Fruit fly (Drosophila melanogaster) whole organism, wandering third instar larva: Measurements from ENCODE around the gene caps.

Experiments
- Abd-B ChIP-seq: fragments of >200 bp; optimal IDR thresholded peaks from 2 replicates; lab custom pipeline; 2017; ENCODE audit warnings: missing biosample characterization, missing genetic modification characterization
- CG32264 ChIP-seq: fragments of 200-800 bp; sonication (Bioruptor generic); optimal IDR thresholded peaks from 2 replicates; lab custom pipeline; 2016; ENCODE audit warnings: missing biosample characterization, missing genetic modification characterization
- CrebA ChIP-seq: fragments of 200-800 bp; sonication (Bioruptor generic); optimal IDR thresholded peaks from 2 replicates; lab custom pipeline; 2016; ENCODE audit warnings: missing biosample characterization, mild to moderate bottlenecking, missing genetic modification characterization, borderline replicate concordance
- Dfd ChIP-seq: fragments of >200 bp; optimal IDR thresholded peaks from 2 replicates; lab custom pipeline; 2017; ENCODE audit warnings: missing biosample characterization, missing genetic modification characterization
- Dif ChIP-seq: fragments of 200-275, 200-300 bp; sonication (Bioruptor generic); optimal IDR thresholded peaks from 2 replicates; lab custom pipeline; 2018; ENCODE audit warnings: missing biosample characterization, missing genetic modification characterization; ENCODE audit not compliant: partially characterized antibody
- GATAd ChIP-seq: sonication (Bioruptor generic); optimal IDR thresholded peaks from 2 replicates; lab custom pipeline; 2016; ENCODE audit warnings: missing biosample characterization, missing genetic modification characterization
- Hnf4 ChIP-seq: fragments of 200-800 bp; sonication (Bioruptor generic); optimal IDR thresholded peaks from 2 replicates; lab custom pipeline; 2016; ENCODE audit warnings: missing biosample characterization, mild to moderate bottlenecking, missing genetic modification characterization
- Jra ChIP-seq: sonication (Bioruptor generic); optimal IDR thresholded peaks from 2 replicates; lab custom pipeline; 2016; ENCODE audit warnings: missing biosample characterization, missing genetic modification characterization
- Myc ChIP-seq: fragments of >200 bp; optimal IDR thresholded peaks from 2 replicates; lab custom pipeline; 2017
- OdsH ChIP-seq: fragments of 200-800 bp; sonication (Bioruptor generic); optimal IDR thresholded peaks from 2 replicates; lab custom pipeline; 2016; ENCODE audit warnings: missing biosample characterization, mild to moderate bottlenecking, missing genetic modification characterization
- Rel ChIP-seq, 2 experiments: fragments of 200-800 bp; sonication (Bioruptor generic) in 1 of 2; optimal IDR thresholded peaks; 2 replicates in 1 of 2; 3 replicates in 1 of 2; lab custom pipeline; 2016 to 2019; ENCODE audit warnings: mild to moderate bottlenecking in 2 of 2, missing biosample characterization in 2 of 2, missing genetic modification characterization in 2 of 2, moderate library complexity in 1 of 2
- Sp1 ChIP-seq: fragments of 200-800 bp; sonication (Bioruptor generic); optimal IDR thresholded peaks from 3 replicates; lab custom pipeline; 2019; ENCODE audit warnings: missing biosample characterization, mild to moderate bottlenecking, missing genetic modification characterization, moderate library complexity
- Vsx2 ChIP-seq: fragments of 200-300, 225-300 bp; sonication (Bioruptor generic); optimal IDR thresholded peaks from 2 replicates; lab custom pipeline; 2018; ENCODE audit warnings: missing biosample characterization, missing genetic modification characterization; ENCODE audit not compliant: partially characterized antibody
- br ChIP-seq: fragments of 200-800 bp; sonication (Bioruptor generic); optimal IDR thresholded peaks from 2 replicates; lab custom pipeline; 2016; ENCODE audit warnings: missing biosample characterization, missing genetic modification characterization
- dmrt93B ChIP-seq: fragments of 200-800 bp; sonication (Bioruptor generic); optimal IDR thresholded peaks from 2 replicates; lab custom pipeline; 2018; ENCODE audit warnings: missing biosample characterization, mild to moderate bottlenecking, missing genetic modification characterization
- ey ChIP-seq: fragments of 200-800 bp; sonication (Bioruptor generic); optimal IDR thresholded peaks from 2 replicates; lab custom pipeline; 2016; ENCODE audit warnings: missing biosample characterization, missing genetic modification characterization
- fru ChIP-seq: fragments of 200-800 bp; sonication (Bioruptor generic); optimal IDR thresholded peaks from 3 replicates; lab custom pipeline; 2016; ENCODE audit warnings: missing biosample characterization, mild to moderate bottlenecking, missing genetic modification characterization
- h ChIP-seq: fragments of 200-800 bp; sonication (Bioruptor generic); optimal IDR thresholded peaks from 3 replicates; lab custom pipeline; 2016; ENCODE audit warnings: missing biosample characterization, mild to moderate bottlenecking, missing genetic modification characterization
- jim ChIP-seq: fragments of 175-275, 200-325 bp; sonication (Bioruptor generic); optimal IDR thresholded peaks from 2 replicates; lab custom pipeline; 2016; ENCODE audit warnings: missing biosample characterization, mild to moderate bottlenecking, missing genetic modification characterization
- lola ChIP-seq: fragments of >200 bp; optimal IDR thresholded peaks from 2 replicates; lab custom pipeline; 2017; ENCODE audit warnings: missing biosample characterization, missing genetic modification characterization
- psq ChIP-seq: fragments of 200-800 bp; sonication (Bioruptor generic); optimal IDR thresholded peaks from 3 replicates; lab custom pipeline; 2017; ENCODE audit warnings: missing biosample characterization, mild to moderate bottlenecking, missing genetic modification characterization, moderate library complexity
- rgr ChIP-seq: fragments of 200-800 bp; sonication (Bioruptor generic); optimal IDR thresholded peaks from 3 replicates; lab custom pipeline; 2016; ENCODE audit warnings: missing biosample characterization, mild to moderate bottlenecking, missing genetic modification characterization
- sage ChIP-seq: fragments of 200-800 bp; sonication (Bioruptor generic); optimal IDR thresholded peaks from 2 replicates; lab custom pipeline; 2016; ENCODE audit warnings: missing biosample characterization, mild to moderate bottlenecking, missing genetic modification characterization
- sv ChIP-seq: fragments of 200-800 bp; sonication (Bioruptor generic); optimal IDR thresholded peaks from 3 replicates; lab custom pipeline; 2016; ENCODE audit warnings: missing biosample characterization, missing genetic modification characterization
- tai ChIP-seq: sonication (Bioruptor generic); optimal IDR thresholded peaks from 2 replicates; lab custom pipeline; 2016; ENCODE audit warnings: missing biosample characterization, missing genetic modification characterization
- usp ChIP-seq: fragments of >200 bp; optimal IDR thresholded peaks from 2 replicates; lab custom pipeline; 2017; ENCODE audit warnings: missing biosample characterization, missing genetic modification characterization
- woc ChIP-seq: sonication (Bioruptor generic); optimal IDR thresholded peaks from 2 replicates; lab custom pipeline; 2016; ENCODE audit warnings: missing biosample characterization, mild to moderate bottlenecking, missing genetic modification characterization

caps gene

DNA sequence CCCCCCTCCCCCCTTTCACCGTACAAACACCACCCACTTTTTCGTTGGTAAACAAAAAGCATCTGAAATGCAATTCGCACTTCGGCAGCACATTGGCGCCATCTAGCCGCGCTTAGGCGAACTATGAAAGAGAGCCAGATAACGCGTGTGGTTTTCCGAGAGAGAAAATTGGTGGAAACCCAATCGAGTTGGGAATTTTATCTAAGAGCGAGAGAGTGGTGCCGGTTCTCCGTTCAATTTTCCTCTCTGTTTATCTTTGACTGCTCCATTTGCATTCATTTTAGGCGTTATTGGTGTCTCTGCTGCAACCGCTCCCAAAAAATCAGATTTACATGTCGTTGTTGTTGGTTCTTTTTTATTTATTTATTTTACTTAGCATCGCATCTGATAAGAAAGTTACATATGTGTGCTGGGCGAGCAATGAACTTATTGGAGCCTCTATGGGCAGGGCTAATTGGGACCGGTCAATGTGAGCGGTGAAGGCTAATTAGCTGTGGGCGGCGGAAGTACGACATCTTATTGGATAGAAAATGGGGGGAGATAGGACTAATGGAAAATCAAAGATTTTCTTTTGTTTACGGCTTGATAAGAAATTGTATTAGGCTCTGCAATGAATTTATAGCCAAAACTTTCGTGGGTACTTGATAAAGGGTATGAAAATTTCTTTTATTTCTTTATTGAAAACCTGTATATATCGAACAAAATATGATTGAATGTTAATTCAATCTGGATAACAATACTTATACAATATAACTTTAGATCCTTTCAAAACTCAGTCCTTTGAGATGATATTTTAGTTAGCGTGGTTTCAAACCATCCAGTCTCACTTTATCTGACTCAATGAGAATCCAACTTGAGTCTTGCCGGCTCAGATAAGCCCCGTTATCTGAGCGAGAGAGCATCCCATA is 644 bp upstream of the caps start:
- TF ChIP-seq sv (GFP tag; lab: Kevin White, UChicago) (no peak), Dfd (GFP tag; lab: Kevin White, UChicago) (no peak), Sp1 (no peak), woc (no peak), jim (GFP tag; lab: Kevin White, UChicago) (no peak), Jra (GFP tag; lab: Kevin White, UChicago) (no peak), psq (GFP tag; lab: Kevin White, UChicago) (no peak), CG32264 (GFP tag; lab: Kevin White, UChicago) (no peak), GATAd (GFP tag; lab: Kevin White, UChicago) (no peak), h (GFP tag; lab: Kevin White, UChicago) (no peak)

- no peak for TF ChIP-seq OdsH (GFP tag; lab: Kevin White, UChicago)
- no peak for TF ChIP-seq fru (GFP tag; lab: Kevin White, UChicago)
- no peak for TF ChIP-seq Dfd (GFP tag; lab: Kevin White, UChicago)
- no peak for TF ChIP-seq Vsx2 (GFP tag; lab: Kevin White, UChicago)
- TF ChIP-seq tai (GFP tag; lab: Kevin White, UChicago), result no peak
- no peak for TF ChIP-seq ey (GFP tag; lab: Kevin White, UChicago)
- no peak for TF ChIP-seq psq (GFP tag; lab: Kevin White, UChicago)
- no peak for TF ChIP-seq usp (GFP tag; lab: Kevin White, UChicago)
- no peak for TF ChIP-seq Jra (GFP tag; lab: Kevin White, UChicago)
- TF ChIP-seq dmrt93B (GFP tag; lab: Kevin White, UChicago), result no peak
- TF ChIP-seq br, result no peak
- no peak for TF ChIP-seq CrebA (GFP tag; lab: Kevin White, UChicago)
Observed at dm6 chr3L:13231189-13231588, 2.7 kb downstream of the caps start.

- no peak for TF ChIP-seq psq (GFP tag; lab: Kevin White, UChicago)
- TF ChIP-seq jim (GFP tag; lab: Kevin White, UChicago), result no peak
- TF ChIP-seq fru (GFP tag; lab: Kevin White, UChicago), result no peak
- no peak for TF ChIP-seq ey (GFP tag; lab: Kevin White, UChicago)
- TF ChIP-seq rgr (GFP tag; lab: Kevin White, UChicago), result peak; percentile 10
- no peak for TF ChIP-seq GATAd (GFP tag; lab: Kevin White, UChicago)
- TF ChIP-seq, all 38 proteins: peak for 1
Observed at dm6 chr3L:13232747-13233146, 4.3 kb downstream of the caps start.

DNA sequence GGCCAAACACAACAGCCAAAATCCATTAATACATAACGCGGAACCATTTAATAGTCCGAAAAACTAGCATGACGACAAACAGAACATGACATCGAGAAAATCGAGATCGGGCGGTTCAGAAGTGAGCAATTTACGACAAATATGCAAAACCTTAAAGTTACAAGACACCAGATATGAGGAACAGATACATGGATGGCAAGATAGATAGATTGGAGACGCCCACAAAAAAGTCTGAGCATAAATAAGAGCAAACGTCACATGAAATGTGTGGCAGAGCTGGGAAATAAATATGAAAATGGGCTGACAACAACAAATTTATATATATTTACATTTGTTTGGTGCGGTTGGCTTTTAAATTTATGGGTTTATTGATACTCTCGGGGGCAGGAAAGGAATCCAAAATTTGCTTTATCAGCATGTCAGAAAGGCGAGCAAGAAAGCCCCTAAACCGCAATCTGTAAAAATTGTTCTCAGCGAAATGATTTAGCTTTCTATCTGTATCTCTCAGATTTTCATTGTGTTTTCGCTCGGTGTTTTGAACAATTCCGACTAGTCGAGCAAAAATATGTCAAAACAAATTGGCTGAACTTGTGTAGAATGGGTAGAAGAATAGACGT is 5.3 kb downstream of the caps start:
- TF ChIP-seq Rel (GFP tag; optimal IDR thresholded peaks at IDR 0.05; lab: Kevin White, UChicago) (no peak), Rel (tag; optimal IDR thresholded peaks at IDR 0.05; lab: Kevin White, UChicago) (peak; percentile 79), ey (GFP tag; lab: Kevin White, UChicago) (no peak), jim (GFP tag; lab: Kevin White, UChicago) (no peak), rgr (GFP tag; lab: Kevin White, UChicago) (no peak)

- TF ChIP-seq h (GFP tag; lab: Kevin White, UChicago) (no peak), Myc (lab: Kevin White, UChicago) (no peak), Vsx2 (GFP tag; lab: Kevin White, UChicago) (no peak), Abd-B (GFP tag; lab: Kevin White, UChicago) (no peak), Jra (GFP tag; lab: Kevin White, UChicago) (no peak), ey (GFP tag; lab: Kevin White, UChicago) (no peak), woc (no peak), sage (no peak), lola (GFP tag; lab: Kevin White, UChicago) (no peak), Hnf4 (GFP tag; lab: Kevin White, UChicago) (no peak), Dif (no peak)
Observed at dm6 chr3L:13235495-13236284, 7.2 kb downstream of the caps start.
